Worm (Caenorhabditis elegans) whole organism, mixed stage, embryonic: ENCODE results near the gene nhr-182.
A peak's percentile ranks its signal among the peaks of the same experiment; 100 is the strongest.

Experiments
- ces-1 ChIP-seq: fragments of 150-350 bp; optimal IDR thresholded peaks from 2 replicates; lab custom pipeline; 2014; ENCODE audit warnings: missing biosample characterization, missing genetic modification reagents, missing genetic modification characterization
- elt-3 ChIP-seq: fragments of 150-350 bp; optimal IDR thresholded peaks from 2 replicates; lab custom pipeline; 2014; ENCODE audit warnings: missing biosample characterization, missing genetic modification characterization
- mep-1 ChIP-seq: fragments of 150-350 bp; optimal IDR thresholded peaks from 2 replicates; lab custom pipeline; 2017; ENCODE audit warnings: missing biosample characterization, missing genetic modification reagents, missing genetic modification characterization, inconsistent platforms
- nhr-28 ChIP-seq: fragments of 150-350 bp; optimal IDR thresholded peaks from 2 replicates; lab custom pipeline; 2014; ENCODE audit warnings: missing biosample characterization, missing genetic modification characterization
- pha-4 ChIP-seq: fragments of 150-350 bp; optimal IDR thresholded peaks from 2 replicates; lab custom pipeline; 2018; ENCODE audit warnings: missing biosample characterization, missing genetic modification reagents, missing genetic modification characterization
- unc-62 ChIP-seq: fragments of 150-350 bp; optimal IDR thresholded peaks from 2 replicates; lab custom pipeline; 2014; ENCODE audit warnings: missing biosample characterization, missing genetic modification reagents, missing genetic modification characterization
- ztf-11 ChIP-seq: fragments of 150-350 bp; optimal IDR thresholded peaks from 2 replicates; lab custom pipeline; 2014; ENCODE audit warnings: missing biosample characterization, missing genetic modification characterization

DNA sequence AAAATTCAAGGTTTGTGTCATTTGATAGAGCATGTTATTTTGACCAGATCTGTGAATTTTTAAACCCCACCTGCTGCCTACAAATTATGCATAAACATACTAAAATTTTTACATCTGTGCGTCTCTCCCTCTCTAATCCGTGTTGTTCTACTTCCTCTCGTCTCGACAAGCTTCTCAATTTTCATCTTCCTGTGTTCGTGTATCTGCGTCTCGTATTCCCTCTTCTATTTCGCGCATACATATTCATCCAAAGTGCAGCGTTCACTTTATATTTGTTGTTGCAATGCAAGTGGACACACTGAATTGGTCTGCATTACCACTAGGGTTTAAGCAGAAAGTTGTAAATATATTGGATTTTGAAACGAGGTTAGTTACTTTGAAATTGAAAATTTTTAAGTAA is 18.8 kb upstream of the nhr-182 start, which contains the start of gene fbxa-137:
- TF ChIP-seq ces-1 (GFP tag; lab: Kevin White, UChicago), result peak; percentile 50
- TF ChIP-seq unc-62 (GFP tag; lab: Kevin White, UChicago), result no peak
- TF ChIP-seq ztf-11, result no peak
- no peak for TF ChIP-seq nhr-28 (tag; lab: Kevin White, UChicago)
- no peak for TF ChIP-seq mep-1 (tag; lab: Kevin White, UChicago)
- TF ChIP-seq elt-3, result no peak
- peak; percentile 41 for TF ChIP-seq pha-4 (tag; lab: Kevin White, UChicago)
